Fruit fly (Drosophila melanogaster) whole organism, embryonic: ENCODE results near the gene Cyp4ac2.

ENCODE experiments used
- BtbVII ChIP-seq: fragments of 200-800 bp; sonication (Bioruptor generic); optimal IDR thresholded peaks from 3 replicates; lab custom pipeline; 2017; ENCODE audit warnings: missing biosample characterization, mild to moderate bottlenecking, missing genetic modification characterization
- CG11085 ChIP-seq: fragments of 200-800 bp; sonication (Bioruptor generic); IDR thresholded peaks from 2 replicates; pipeline ENCODE4 v1.3.6; 2022; ENCODE audit warnings: missing biosample characterization, missing genetic modification characterization
- CG12219 ChIP-seq: fragments of 200-800 bp; sonication (Bioruptor generic); optimal IDR thresholded peaks from 3 replicates; lab custom pipeline; 2018; ENCODE audit warnings: missing biosample characterization, mild to moderate bottlenecking, missing genetic modification characterization
- CG12299 ChIP-seq: fragments of 200-800 bp; sonication (Bioruptor generic); optimal IDR thresholded peaks from 2 replicates; lab custom pipeline; 2018; ENCODE audit warnings: missing biosample characterization, mild to moderate bottlenecking, missing genetic modification characterization
- CG14965 ChIP-seq: fragments of 200-800 bp; sonication (Bioruptor generic); optimal IDR thresholded peaks from 2 replicates; lab custom pipeline; 2016; ENCODE audit warnings: missing biosample characterization, missing genetic modification characterization, borderline replicate concordance
- CG17802 ChIP-seq: fragments of 200-800 bp; sonication (Bioruptor generic); optimal IDR thresholded peaks from 2 replicates; lab custom pipeline; 2018; ENCODE audit warnings: missing biosample characterization, mild to moderate bottlenecking, missing genetic modification characterization, moderate library complexity
- CG2202 ChIP-seq: fragments of 200-800 bp; sonication (Bioruptor generic); optimal IDR thresholded peaks from 2 replicates; lab custom pipeline; 2018; ENCODE audit warnings: missing biosample characterization, mild to moderate bottlenecking, missing genetic modification characterization
- CG3847 ChIP-seq: fragments of 200-800 bp; sonication (Bioruptor generic); IDR thresholded peaks from 2 replicates; pipeline ENCODE4 v1.3.6; 2022; ENCODE audit warnings: missing biosample characterization, missing genetic modification characterization
- CG3995 ChIP-seq: fragments of 200-800 bp; sonication (Bioruptor generic); optimal IDR thresholded peaks from 3 replicates; lab custom pipeline; 2016; ENCODE audit warnings: missing biosample characterization, missing genetic modification characterization
- CG4404 ChIP-seq: fragments of 200-800 bp; sonication (Bioruptor generic); IDR thresholded peaks from 2 replicates; pipeline ENCODE4 v1.3.6; 2022; ENCODE audit warnings: missing biosample characterization, missing genetic modification characterization
- CG6272 ChIP-seq: fragments of 200-800 bp; sonication (Bioruptor generic); IDR thresholded peaks from 2 replicates; pipeline ENCODE4 v1.3.6; 2022; ENCODE audit warnings: missing biosample characterization, missing genetic modification characterization
- CG6689 ChIP-seq: fragments of 200-800 bp; sonication (Bioruptor generic); IDR thresholded peaks from 2 replicates; pipeline ENCODE4 v1.3.6; 2022; ENCODE audit warnings: missing biosample characterization, missing genetic modification characterization
- CG9817 ChIP-seq: fragments of 200-800 bp; sonication (Bioruptor generic); optimal IDR thresholded peaks from 2 replicates; lab custom pipeline; 2018; ENCODE audit warnings: missing biosample characterization, mild to moderate bottlenecking, missing genetic modification characterization, moderate library complexity
- CoRest ChIP-seq: fragments of 200-800 bp; sonication (Bioruptor generic); optimal IDR thresholded peaks from 3 replicates; lab custom pipeline; 2018; ENCODE audit warnings: missing biosample characterization, mild to moderate bottlenecking, missing genetic modification characterization, moderate library complexity
- D19B ChIP-seq: fragments of 200-800 bp; sonication (Bioruptor generic); optimal IDR thresholded peaks from 2 replicates; lab custom pipeline; 2017; ENCODE audit warnings: missing biosample characterization, mild to moderate bottlenecking, missing genetic modification characterization
- Dad ChIP-seq: fragments of 200-800 bp; sonication (Bioruptor generic); optimal IDR thresholded peaks from 3 replicates; lab custom pipeline; 2016; ENCODE audit warnings: missing biosample characterization, missing genetic modification characterization
- Dp ChIP-seq: fragments of 200-800 bp; sonication (Bioruptor generic); optimal IDR thresholded peaks from 2 replicates; lab custom pipeline; 2018; ENCODE audit warnings: missing biosample characterization, mild to moderate bottlenecking, missing genetic modification characterization, moderate library complexity
- Dref ChIP-seq: fragments of 200-800 bp; sonication (Bioruptor generic); IDR thresholded peaks from 2 replicates; pipeline ENCODE4 v1.3.6; 2022; ENCODE audit warnings: missing biosample characterization, missing genetic modification characterization
- Ets65A ChIP-seq: fragments of 200-800 bp; sonication (Bioruptor generic); peaks from one replicate; lab custom pipeline; 2016; ENCODE audit warnings: missing biosample characterization, missing genetic modification characterization
- H15 ChIP-seq: fragments of 200-800 bp; sonication (Bioruptor generic); IDR thresholded peaks from 3 replicates; pipeline ENCODE4 v1.3.6; 2022; ENCODE audit warnings: missing biosample characterization, missing genetic modification characterization
- Lim3 ChIP-seq: fragments of 200-800 bp; sonication (Bioruptor generic); IDR thresholded peaks from 2 replicates; pipeline ENCODE4 v1.3.6; 2022; ENCODE audit warnings: missing biosample characterization, missing genetic modification characterization
- Mad ChIP-seq: fragments of 200-800 bp; sonication (Bioruptor generic); optimal IDR thresholded peaks from 2 replicates; lab custom pipeline; 2016; ENCODE audit warnings: missing biosample characterization, missing genetic modification characterization
- Med ChIP-seq: fragments of 200-800 bp; sonication (Bioruptor generic); peaks from one replicate; lab custom pipeline; 2016; ENCODE audit warnings: missing biosample characterization, missing genetic modification characterization, mild to moderate bottlenecking, inconsistent platforms, moderate library complexity
- Optix ChIP-seq: fragments of 200-800 bp; sonication (Bioruptor generic); IDR thresholded peaks from 3 replicates; pipeline ENCODE4 v1.3.6; 2022; ENCODE audit warnings: missing biosample characterization, missing genetic modification characterization
- Ravus ChIP-seq: fragments of 200-800 bp; sonication (Bioruptor generic); IDR thresholded peaks from 2 replicates; pipeline ENCODE4 v1.3.6; 2022; ENCODE audit warnings: missing biosample characterization, missing genetic modification characterization
- Scr ChIP-seq: fragments of 200-800 bp; sonication (Bioruptor generic); IDR thresholded peaks from 2 replicates; pipeline ENCODE4 v1.3.6; 2022; ENCODE audit warnings: missing biosample characterization, missing genetic modification characterization; ENCODE audit not compliant: partially characterized antibody
- Sox102F ChIP-seq: fragments of 200-800 bp; sonication (Bioruptor generic); optimal IDR thresholded peaks from 2 replicates; lab custom pipeline; 2018; ENCODE audit warnings: missing biosample characterization, mild to moderate bottlenecking, missing genetic modification characterization, moderate library complexity
- Sry-δ ChIP-seq: fragments of 200-800 bp; sonication (Bioruptor generic); optimal IDR thresholded peaks from 2 replicates; lab custom pipeline; 2016; ENCODE audit warnings: missing biosample characterization, missing genetic modification characterization
- Xrp1 ChIP-seq: fragments of 200-800 bp; sonication (Bioruptor generic); IDR thresholded peaks from 2 replicates; pipeline ENCODE4 v1.3.6; 2022; ENCODE audit warnings: missing biosample characterization, missing genetic modification characterization
- bsh ChIP-seq, 2 experiments: fragments of 200-800 bp; sonication (Bioruptor generic); optimal IDR thresholded peaks; 2 replicates each; lab custom pipeline; 2017 to 2018; ENCODE audit warnings: mild to moderate bottlenecking in 2 of 2, missing biosample characterization in 2 of 2, missing genetic modification characterization in 2 of 2, moderate library complexity in 1 of 2
- cato ChIP-seq: fragments of 200-800 bp; sonication (Bioruptor generic); optimal IDR thresholded peaks from 2 replicates; lab custom pipeline; 2016; ENCODE audit warnings: missing biosample characterization, missing genetic modification characterization, borderline replicate concordance
- cg ChIP-seq: fragments of 200-800 bp; sonication (Bioruptor generic); optimal IDR thresholded peaks from 3 replicates; lab custom pipeline; 2019; ENCODE audit warnings: missing biosample characterization, mild to moderate bottlenecking, missing genetic modification characterization, moderate library complexity
- chn ChIP-seq: fragments of 200-800 bp; sonication (Bioruptor generic); optimal IDR thresholded peaks from 2 replicates; lab custom pipeline; 2016; ENCODE audit warnings: missing biosample characterization, missing genetic modification characterization
- corto ChIP-seq: fragments of 200-800 bp; sonication (Bioruptor generic); optimal IDR thresholded peaks from 2 replicates; lab custom pipeline; 2016; ENCODE audit warnings: missing biosample characterization, mild to moderate bottlenecking, missing genetic modification characterization, moderate library complexity
- crol ChIP-seq: fragments of 200-800 bp; sonication (Bioruptor generic); IDR thresholded peaks from 2 replicates; pipeline ENCODE4 v1.3.6; 2022; ENCODE audit warnings: missing biosample characterization, missing genetic modification characterization
- dmrt99B ChIP-seq: fragments of 200-800 bp; sonication (Bioruptor generic); optimal IDR thresholded peaks from 2 replicates; lab custom pipeline; 2018; ENCODE audit warnings: missing biosample characterization, mild to moderate bottlenecking, missing genetic modification characterization, moderate library complexity
- dpn ChIP-seq, 2 experiments: fragments of 200-800 bp; sonication (Bioruptor generic); optimal IDR thresholded peaks; 3 replicates each; lab custom pipeline; 2016; ENCODE audit warnings: missing biosample characterization in 2 of 2, missing genetic modification characterization in 2 of 2
- lbe ChIP-seq: fragments of 200-800 bp; sonication (Bioruptor generic); optimal IDR thresholded peaks from 2 replicates; lab custom pipeline; 2016; ENCODE audit warnings: missing biosample characterization, mild to moderate bottlenecking, missing genetic modification characterization
- nom ChIP-seq: fragments of 200-800 bp; sonication (Bioruptor generic); optimal IDR thresholded peaks from 2 replicates; lab custom pipeline; 2017; ENCODE audit warnings: missing biosample characterization, missing genetic modification characterization, mild to moderate bottlenecking, moderate library complexity, missing genetic modification reagents
- odd ChIP-seq: fragments of 200-800 bp; sonication (Bioruptor generic); optimal IDR thresholded peaks from 2 replicates; lab custom pipeline; 2017; ENCODE audit warnings: missing biosample characterization, mild to moderate bottlenecking, missing genetic modification characterization
- pzg ChIP-seq: fragments of 200-800 bp; sonication (Bioruptor generic); optimal IDR thresholded peaks from 3 replicates; lab custom pipeline; 2018; ENCODE audit warnings: missing biosample characterization, mild to moderate bottlenecking, missing genetic modification characterization, moderate library complexity
- sens ChIP-seq: fragments of 200-800 bp; sonication (Bioruptor generic); peaks from one replicate; lab custom pipeline; 2016; ENCODE audit warnings: missing biosample characterization, missing genetic modification characterization
- sens-2 ChIP-seq: fragments of 200-800 bp; sonication (Bioruptor generic); IDR thresholded peaks from 2 replicates; pipeline ENCODE4 v1.3.6; 2022; ENCODE audit warnings: missing biosample characterization, missing genetic modification characterization
- slp2 ChIP-seq: fragments of 200-800 bp; sonication (Bioruptor generic); optimal IDR thresholded peaks from 2 replicates; lab custom pipeline; 2016; ENCODE audit warnings: missing biosample characterization, missing genetic modification characterization
- tna ChIP-seq: fragments of 200-800 bp; sonication (Bioruptor generic); IDR thresholded peaks from 2 replicates; pipeline ENCODE4 v1.3.6; 2022; ENCODE audit warnings: missing biosample characterization, missing genetic modification characterization; ENCODE audit not compliant: partially characterized antibody
- zf30C ChIP-seq: fragments of 200-800 bp; sonication (Bioruptor generic); optimal IDR thresholded peaks from 3 replicates; lab custom pipeline; 2018; ENCODE audit warnings: missing biosample characterization, mild to moderate bottlenecking, missing genetic modification characterization

Gene Cyp4ac2

dm6 chr2L:5249766-5250165 lies 16.4 kb upstream of the Cyp4ac2 start (continued):
- TF ChIP-seq nom (GFP tag; lab: Kevin White, UChicago) (peak; percentile 27), CG11085 (GFP tag; lab: Robert Waterston, UW) (no peak), odd (GFP tag; lab: Kevin White, UChicago) (no peak), CG2202 (tag; lab: Kevin White, UChicago) (no peak), Optix (no peak), H15 (GFP tag; lab: Robert Waterston, UW) (no peak), slp2 (no peak), zf30C (GFP tag; lab: Kevin White, UChicago) (peak; percentile 42)
- TF ChIP-seq, all 482 proteins: peak for 8

DNA sequence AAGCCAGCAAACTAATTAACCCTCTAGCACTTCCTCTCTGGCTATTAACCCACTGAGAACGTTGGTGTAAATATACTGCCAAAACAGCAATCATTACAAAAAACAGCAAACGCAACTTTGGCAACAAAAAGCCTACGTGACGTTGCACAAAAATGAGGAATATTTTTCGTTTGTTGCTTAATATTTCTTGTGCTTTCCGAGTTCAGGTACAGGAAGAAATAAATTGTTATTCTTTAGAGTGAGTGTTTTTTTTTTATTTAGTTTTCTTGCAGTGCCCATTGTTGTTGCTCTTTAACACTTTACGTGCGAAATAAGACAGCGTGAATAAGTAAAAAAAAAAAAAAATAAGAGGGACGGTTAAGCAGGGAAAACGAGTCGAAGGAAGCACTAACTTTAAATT lies 15.0 kb upstream of the Cyp4ac2 start:
- no peak for TF ChIP-seq pzg (GFP tag; lab: Kevin White, UChicago)
- no peak for TF ChIP-seq Xrp1 (GFP tag; lab: Robert Waterston, UW)
- no peak for TF ChIP-seq cato
- no peak for TF ChIP-seq Sry-δ (GFP tag; lab: Kevin White, UChicago)

DNA sequence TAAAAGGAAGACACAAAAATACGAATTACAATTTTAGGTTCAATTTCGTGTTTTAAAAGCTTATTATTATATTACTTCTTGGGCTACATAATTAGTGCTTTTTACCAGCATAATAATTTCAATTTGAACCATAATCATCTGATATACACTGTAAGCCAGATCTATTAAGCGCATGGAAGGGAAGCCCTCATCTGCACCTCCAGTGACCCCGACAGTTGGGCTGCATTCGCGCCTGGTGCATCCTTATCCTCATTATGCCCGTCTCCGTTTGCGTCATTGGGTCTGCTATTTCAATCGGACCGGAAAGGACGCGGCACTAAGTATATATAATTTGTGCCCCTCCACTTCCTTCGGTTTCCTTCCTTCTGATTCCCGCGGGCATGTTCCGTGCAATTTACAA lies 14.5 kb upstream of the Cyp4ac2 start:
- TF ChIP-seq sens-2 (no peak), Med (peak; percentile 54)
- TF ChIP-seq, all 482 proteins: peak for 1

DNA sequence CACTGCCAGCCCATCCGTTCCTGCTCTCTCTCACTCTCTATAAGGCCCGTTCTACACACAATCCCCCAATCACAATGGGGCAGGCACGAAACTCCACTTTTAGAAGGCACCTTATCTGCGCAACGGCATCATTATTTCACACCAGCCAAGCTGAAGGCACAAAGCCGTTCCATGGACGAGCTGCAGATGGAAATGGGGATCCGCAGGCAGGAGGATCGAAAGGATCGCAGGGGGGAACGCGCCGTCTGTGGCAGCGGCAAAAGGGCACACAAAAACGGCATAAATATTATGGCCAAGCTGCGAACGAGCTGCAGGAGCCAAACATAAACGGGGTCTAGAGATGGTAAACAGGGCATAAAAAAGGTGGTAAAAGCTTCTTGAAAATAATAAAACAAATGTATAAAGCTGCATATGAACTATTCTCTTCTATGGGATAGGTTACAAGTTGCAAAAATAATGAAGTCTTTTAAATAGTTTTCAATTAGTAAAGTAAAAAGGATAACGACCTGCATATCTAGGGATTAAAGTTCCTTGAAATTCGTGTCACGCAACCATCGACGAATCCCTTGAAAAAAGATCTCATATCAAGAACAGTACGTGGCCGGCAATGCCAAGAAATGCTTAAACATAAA lies 13.7 kb upstream of the Cyp4ac2 start:
- TF ChIP-seq Mad (GFP tag; lab: Kevin White, UChicago) (no peak), CG6689 (GFP tag; lab: Robert Waterston, UW) (no peak), CG12219 (GFP tag; lab: Kevin White, UChicago) (no peak), CG17802 (tag; lab: Kevin White, UChicago) (peak; percentile 74), CG3995 (GFP tag; lab: Kevin White, UChicago) (no peak), Dp (GFP tag; lab: Kevin White, UChicago) (no peak), Sox102F (no peak), Dref (GFP tag; lab: Robert Waterston, UW) (0 out of 2 replicates have a peak, but pooled peaks have one; percentile 4), Ets65A (GFP tag; lab: Kevin White, UChicago) (peak; percentile 27), CoRest (tag; lab: Kevin White, UChicago) (no peak), CG6272 (GFP tag; lab: Robert Waterston, UW) (no peak), bsh (GFP tag; optimal IDR thresholded peaks at IDR 0.05; lab: Kevin White, UChicago) (peak in 1 of 2 experiments; percentile 35), dmrt99B (tag; lab: Kevin White, UChicago) (no peak), CG14965 (GFP tag; lab: Kevin White, UChicago) (no peak), Lim3 (no peak), dpn (GFP tag; optimal IDR thresholded peaks at IDR 0.05; lab: Kevin White, UChicago) (no peak), lbe (GFP tag; lab: Kevin White, UChicago) (peak; percentile 66), CG4404 (no peak), Sry-δ (GFP tag; lab: Kevin White, UChicago) (no peak), sens (GFP tag; lab: Kevin White, UChicago) (peak; percentile 66), CG12299 (no peak), cg (GFP tag; lab: Kevin White, UChicago) (no peak), D19B (GFP tag; lab: Kevin White, UChicago) (no peak), corto (GFP tag; lab: Kevin White, UChicago) (peak; percentile 59), crol (GFP tag; lab: Robert Waterston, UW) (no peak), CG9817 (tag; lab: Kevin White, UChicago) (no peak), tna (GFP tag; lab: Robert Waterston, UW) (no peak), CG3847 (GFP tag; lab: Robert Waterston, UW) (no peak), Ravus (GFP tag; lab: Robert Waterston, UW) (no peak), BtbVII (GFP tag; lab: Kevin White, UChicago) (no peak), chn (GFP tag; lab: Kevin White, UChicago) (no peak), nom (GFP tag; lab: Kevin White, UChicago) (peak; percentile 30), Scr (GFP tag; lab: Robert Waterston, UW) (no peak), Dad (no peak)
